Worm (Caenorhabditis elegans): Measurements from ENCODE around the gene T04C12.1.

DNA sequence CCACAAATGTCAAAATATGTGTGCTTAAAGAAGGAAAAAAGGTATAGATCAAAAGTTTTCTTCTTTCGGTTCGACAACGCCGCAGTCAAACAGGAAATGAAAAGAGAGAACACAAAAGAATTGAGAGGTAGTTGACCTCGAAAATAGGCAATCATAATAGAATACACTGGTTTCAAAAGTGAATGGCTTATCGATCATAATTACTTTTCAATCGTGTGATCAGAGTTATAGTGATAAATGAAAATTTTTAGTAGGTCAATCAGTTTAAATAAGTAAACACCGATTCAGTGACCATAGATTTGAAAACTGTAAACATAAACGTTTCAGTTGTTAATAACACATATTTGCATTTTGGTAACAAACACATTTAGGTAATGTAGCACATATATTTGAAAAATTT lies 11.3 kb upstream of the T04C12.1 start:
- TF ChIP-seq somi-1 (GFP tag; optimal IDR thresholded peaks at IDR 0.05) (no peak), attf-3 (GFP tag; conservative IDR thresholded peaks at IDR 0.05) (no peak), rcor-1 (GFP tag; IDR thresholded peaks at IDR 0.05) (no peak), aptf-2 (GFP tag; conservative IDR thresholded peaks at IDR 0.05) (no peak), ama-1 (optimal IDR thresholded peaks at IDR 0.05) (no peak), ama-1 (GFP tag; optimal IDR thresholded peaks at IDR 0.05) (no peak), bed-2 (GFP tag; IDR thresholded peaks at IDR 0.05) (no peak), zfh-2 (GFP tag; conservative IDR thresholded peaks at IDR 0.05) (no peak), efl-1 (GFP tag; optimal IDR thresholded peaks at IDR 0.05) (no peak), unc-62 (GFP tag; optimal IDR thresholded peaks at IDR 0.05) (no peak)

Measured in whole organism, young adult.